Fruit fly (Drosophila melanogaster) whole organism, adult: Measurements from ENCODE around the gene Bap60.

Experiments
- CG11617 ChIP-seq: fragments of 200-800 bp; sonication (Bioruptor generic); optimal IDR thresholded peaks from 2 replicates; lab custom pipeline; 2017; ENCODE audit warnings: mild to moderate bottlenecking, missing biosample characterization, missing genetic modification reagents, missing genetic modification characterization
- CG12768 ChIP-seq: fragments of 200-800 bp; sonication (Bioruptor generic); optimal IDR thresholded peaks from 2 replicates; lab custom pipeline; 2017; ENCODE audit warnings: missing biosample characterization, missing genetic modification characterization, mild to moderate bottlenecking, moderate library complexity, missing genetic modification reagents
- CG14711 ChIP-seq: fragments of 200-800 bp; sonication (Bioruptor generic); optimal IDR thresholded peaks from 2 replicates; lab custom pipeline; 2018; ENCODE audit warnings: missing biosample characterization, mild to moderate bottlenecking, missing genetic modification characterization, moderate library complexity
- CG1620 ChIP-seq: fragments of 200-800 bp; sonication (Bioruptor generic); optimal IDR thresholded peaks from 2 replicates; lab custom pipeline; 2016; ENCODE audit warnings: missing biosample characterization, missing genetic modification characterization
- CG33017 ChIP-seq: fragments of 200-800 bp; sonication (Bioruptor generic); optimal IDR thresholded peaks from 2 replicates; lab custom pipeline; 2018; ENCODE audit warnings: missing biosample characterization, mild to moderate bottlenecking, missing genetic modification characterization, moderate library complexity
- CG5204 ChIP-seq: fragments of 200-800 bp; sonication (Bioruptor generic); optimal IDR thresholded peaks from 2 replicates; lab custom pipeline; 2016; ENCODE audit warnings: missing biosample characterization, missing genetic modification characterization
- CG7045 ChIP-seq: fragments of 200-800 bp; sonication (Bioruptor generic); optimal IDR thresholded peaks from 2 replicates; lab custom pipeline; 2017; ENCODE audit warnings: missing biosample characterization, mild to moderate bottlenecking, missing genetic modification characterization
- CG7101 ChIP-seq: fragments of 200-800 bp; sonication (Bioruptor generic); optimal IDR thresholded peaks from 2 replicates; lab custom pipeline; 2018; ENCODE audit warnings: missing biosample characterization, mild to moderate bottlenecking, missing genetic modification characterization, moderate library complexity
- Clk ChIP-seq: fragments of 200-800 bp; sonication (Bioruptor generic); optimal IDR thresholded peaks from 2 replicates; lab custom pipeline; 2017; ENCODE audit warnings: missing biosample characterization, missing genetic modification characterization
- Crg-1 ChIP-seq: fragments of 200-800 bp; sonication (Bioruptor generic); optimal IDR thresholded peaks from 2 replicates; lab custom pipeline; 2016; ENCODE audit warnings: missing biosample characterization, missing genetic modification characterization
- Hr96 ChIP-seq: fragments of 200-800 bp; sonication (Bioruptor generic); optimal IDR thresholded peaks from 2 replicates; lab custom pipeline; 2016; ENCODE audit warnings: missing biosample characterization, missing genetic modification characterization
- Mnt ChIP-seq: fragments of 200-800 bp; sonication (Bioruptor generic); optimal IDR thresholded peaks from 2 replicates; lab custom pipeline; 2016; ENCODE audit warnings: missing biosample characterization, mild to moderate bottlenecking, missing genetic modification characterization
- bab1 ChIP-seq: fragments of 200-800 bp; sonication (Bioruptor generic); optimal IDR thresholded peaks from 3 replicates; lab custom pipeline; 2019; ENCODE audit warnings: missing biosample characterization, mild to moderate bottlenecking, missing genetic modification characterization, moderate library complexity
- cic ChIP-seq: fragments of 200-800 bp; sonication (Bioruptor generic); optimal IDR thresholded peaks from 2 replicates; lab custom pipeline; 2017; ENCODE audit warnings: missing biosample characterization, mild to moderate bottlenecking, missing genetic modification characterization, moderate library complexity
- cnc ChIP-seq, 2 experiments: fragments of >200 bp; optimal IDR thresholded peaks; 2 replicates each; lab custom pipeline; 2017
- kay ChIP-seq: fragments of 200-800 bp; sonication (Bioruptor generic); peaks from one replicate; lab custom pipeline; 2016; ENCODE audit warnings: missing biosample characterization, missing genetic modification characterization, borderline replicate concordance
- ovo ChIP-seq: fragments of 200-800 bp; sonication (Bioruptor generic); optimal IDR thresholded peaks from 2 replicates; lab custom pipeline; 2016; ENCODE audit warnings: missing biosample characterization, missing genetic modification characterization
- pad ChIP-seq: fragments of 200-800 bp; sonication (Bioruptor generic); optimal IDR thresholded peaks from 3 replicates; lab custom pipeline; 2017; ENCODE audit warnings: missing biosample characterization, missing genetic modification characterization, mild to moderate bottlenecking, moderate library complexity, missing genetic modification reagents
- tj ChIP-seq: fragments of 200-800 bp; sonication (Bioruptor generic); optimal IDR thresholded peaks from 3 replicates; lab custom pipeline; 2017; ENCODE audit warnings: missing biosample characterization, mild to moderate bottlenecking, missing genetic modification characterization, moderate library complexity
- toe ChIP-seq: fragments of 200-800 bp; sonication (Bioruptor generic); optimal IDR thresholded peaks from 2 replicates; lab custom pipeline; 2016; ENCODE audit warnings: missing biosample characterization, missing genetic modification characterization

The Bap60 gene

DNA sequence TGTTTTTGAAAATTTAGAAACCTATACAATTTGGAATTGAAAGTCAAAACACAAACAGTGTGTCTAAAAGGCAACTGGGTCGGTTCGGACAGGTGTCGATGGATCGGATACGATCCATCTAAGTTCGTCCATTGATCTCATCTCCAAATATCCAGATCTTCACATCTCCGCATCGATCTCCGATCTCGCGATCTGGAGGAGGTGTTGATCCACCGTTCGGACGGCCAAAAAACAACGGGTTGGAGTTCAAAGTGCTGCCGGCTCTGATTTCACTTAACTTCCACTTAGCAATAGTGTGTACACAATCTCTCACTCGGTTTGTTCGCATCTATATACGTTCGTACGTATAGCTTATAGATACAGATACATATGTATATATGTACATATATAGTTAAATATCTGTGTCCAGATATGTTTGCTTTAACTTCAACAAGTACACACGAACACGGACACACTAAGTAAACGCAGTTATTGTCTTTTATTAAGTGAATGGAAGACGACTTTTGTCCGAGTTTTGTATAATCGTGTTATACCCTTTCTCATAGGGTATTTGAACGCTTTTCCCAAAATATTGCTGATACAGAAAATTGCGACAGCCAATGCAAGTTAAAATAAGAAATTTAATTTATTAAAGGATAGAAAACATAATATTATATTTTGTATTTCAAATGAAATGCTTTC is 51.0 kb downstream of the Bap60 start, which contains the start of gene Fer3HCH:
Fer3HCH (minus strand) TSS at position 51 of the 681 bp plus-strand sequence.
- TF ChIP-seq toe (GFP tag; lab: Kevin White, UChicago), result no peak
- no peak for TF ChIP-seq Mnt (GFP tag; lab: Kevin White, UChicago)
- peak; percentile 39 for TF ChIP-seq CG7101 (tag; lab: Kevin White, UChicago)
- TF ChIP-seq cic (GFP tag; lab: Kevin White, UChicago), result no peak
- TF ChIP-seq Clk (GFP tag; lab: Kevin White, UChicago), result no peak
- no peak for TF ChIP-seq ovo (GFP tag; lab: Kevin White, UChicago)
- no peak for TF ChIP-seq CG12768 (GFP tag; lab: Kevin White, UChicago)
- TF ChIP-seq CG1620 (GFP tag; lab: Kevin White, UChicago), result no peak
- TF ChIP-seq CG7045 (GFP tag; lab: Kevin White, UChicago), result no peak
- TF ChIP-seq bab1 (GFP tag; lab: Kevin White, UChicago), result no peak
- TF ChIP-seq Hr96 (GFP tag; lab: Kevin White, UChicago), result no peak
- TF ChIP-seq CG5204, result no peak
- TF ChIP-seq kay (GFP tag; lab: Kevin White, UChicago), result no peak
- TF ChIP-seq CG11617, result no peak
- TF ChIP-seq Crg-1 (GFP tag; lab: Kevin White, UChicago), result peak; percentile 11
- TF ChIP-seq CG33017 (tag; lab: Kevin White, UChicago), result no peak
- no peak for TF ChIP-seq cnc (optimal IDR thresholded peaks at IDR 0.05; lab: Kevin White, UChicago)
- TF ChIP-seq CG14711 (tag; lab: Kevin White, UChicago), result peak; percentile 8
- no peak for TF ChIP-seq tj
- TF ChIP-seq pad (GFP tag; lab: Kevin White, UChicago), result no peak
